Worm (Caenorhabditis elegans) whole organism, late embryonic: ENCODE measurements around the gene F58A4.6.

Experiments
- dve-1 ChIP-seq: sonication (generic microtip); optimal IDR thresholded peaks from 2 replicates; lab custom pipeline; 2017; ENCODE audit warnings: antibody characterized with exemption, mild to moderate bottlenecking, missing genetic modification characterization, missing compliant biosample characterization
- fkh-6 ChIP-seq: sonication (generic microtip); optimal IDR thresholded peaks from 2 replicates; lab custom pipeline; 2016; ENCODE audit warnings: missing genetic modification characterization, missing compliant biosample characterization
- hlh-30 ChIP-seq: sonication (generic microtip); optimal IDR thresholded peaks from 2 replicates; lab custom pipeline; 2017; ENCODE audit warnings: antibody characterized with exemption, missing genetic modification characterization, missing compliant biosample characterization; ENCODE audit not compliant: insufficient read depth
- odd-2 ChIP-seq: sonication (generic microtip); optimal IDR thresholded peaks from 2 replicates; lab custom pipeline; 2017; ENCODE audit warnings: antibody characterized with exemption, mild to moderate bottlenecking, missing genetic modification characterization, missing compliant biosample characterization

- TF ChIP-seq fkh-6 (no peak), dve-1 (tag; lab: Kevin White, UChicago) (no peak), hlh-30 (no peak), odd-2 (no peak)
Measured at ce11 chrIII:9655802-9656201, 41.5 kb downstream of the F58A4.6 start, which contains the start of gene C15H7.4.
